Worm (Caenorhabditis elegans) whole organism, L2 larva: ENCODE data around the gene W06G6.20.

Experiments used
- ZK546.5 ChIP-seq: sonication (generic microtip); optimal IDR thresholded peaks from 2 replicates; lab custom pipeline; 2017; ENCODE audit warnings: missing biosample characterization, missing genetic modification characterization
- ceh-16 ChIP-seq: fragments of 150-350 bp; optimal IDR thresholded peaks from 2 replicates; lab custom pipeline; 2014; ENCODE audit warnings: missing biosample characterization, missing genetic modification characterization
- ceh-82 ChIP-seq: fragments of 150-350 bp; optimal IDR thresholded peaks from 2 replicates; lab custom pipeline; 2014; ENCODE audit warnings: missing biosample characterization, missing genetic modification characterization
- lin-13 ChIP-seq: fragments of 150-350 bp; optimal IDR thresholded peaks from 2 replicates; lab custom pipeline; 2014; ENCODE audit warnings: missing biosample characterization, missing genetic modification reagents, missing genetic modification characterization
- lsy-2 ChIP-seq, 2 experiments: fragments of 150-350 bp in 1 of 2; sonication (generic microtip) in 1 of 2; optimal IDR thresholded peaks; 2 replicates each; lab custom pipeline; 2014 to 2017; ENCODE audit warnings: missing biosample characterization in 2 of 2, missing genetic modification characterization in 2 of 2
- nhr-12 ChIP-seq: fragments of 150-350 bp; optimal IDR thresholded peaks from 2 replicates; lab custom pipeline; 2014; ENCODE audit warnings: missing biosample characterization, missing genetic modification characterization
- nhr-25 ChIP-seq: fragments of 150-350 bp; sonication (generic microtip); optimal IDR thresholded peaks from 3 replicates; lab custom pipeline; 2014; ENCODE audit warnings: missing biosample characterization, missing genetic modification characterization
- snpc-4 ChIP-seq: fragments of 150-350 bp; optimal IDR thresholded peaks from 2 replicates; lab custom pipeline; 2014; ENCODE audit warnings: missing biosample characterization, missing genetic modification characterization
- ztf-11 ChIP-seq: sonication (generic microtip); optimal IDR thresholded peaks from 2 replicates; lab custom pipeline; 2017; ENCODE audit warnings: missing biosample characterization, missing genetic modification characterization

ce11 chrV:16605463-16605862 lies 42.7 kb downstream of the W06G6.20 start:
- TF ChIP-seq nhr-25 (tag; lab: Kevin White, UChicago): no peak
- no peak for TF ChIP-seq lsy-2 (tag; optimal IDR thresholded peaks at IDR 0.05; lab: Kevin White, UChicago)
- no peak for TF ChIP-seq ztf-11 (tag; lab: Kevin White, UChicago)
- no peak for TF ChIP-seq ZK546.5 (tag; lab: Kevin White, UChicago)
- TF ChIP-seq ceh-82: no peak
- TF ChIP-seq ceh-16: no peak
- TF ChIP-seq nhr-12 (tag; lab: Kevin White, UChicago): no peak
- TF ChIP-seq snpc-4: no peak
- TF ChIP-seq lin-13 (GFP tag; lab: Kevin White, UChicago): no peak
